Fruit fly (Drosophila melanogaster): ENCODE results near the gene CG45012.

DNA sequence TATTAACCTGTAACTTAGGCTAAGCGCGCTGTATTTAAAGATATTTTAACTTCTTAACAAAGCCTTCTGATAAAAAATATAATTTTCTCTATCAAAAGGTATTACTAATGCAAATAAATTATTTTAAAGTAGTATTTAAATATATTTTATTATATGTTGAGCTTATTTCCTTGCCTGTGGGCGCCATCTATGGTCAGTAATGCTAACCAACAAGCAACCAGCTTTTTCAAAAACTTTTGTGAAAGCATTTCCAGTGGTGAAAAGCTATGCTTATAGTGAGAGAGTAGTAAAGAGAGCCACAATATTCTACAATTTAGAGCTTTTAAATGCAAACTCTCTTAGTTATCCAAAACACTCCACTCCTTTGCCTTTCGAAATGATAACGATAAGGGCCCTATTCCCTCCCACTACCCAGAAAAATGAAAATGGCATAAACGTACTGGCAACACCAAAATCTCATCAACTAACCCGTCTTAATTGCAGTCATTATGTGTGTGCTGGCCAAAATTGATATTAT, 44.5 kb downstream of the CG45012 start:
- TF ChIP-seq Pif1A (GFP tag; optimal IDR thresholded peaks at IDR 0.05) = no peak
- no peak for TF ChIP-seq gl (tag; optimal IDR thresholded peaks at IDR 0.05)
- no peak for TF ChIP-seq CG32121 (GFP tag; IDR thresholded peaks at IDR 0.05)
- TF ChIP-seq CG9948 (tag; optimal IDR thresholded peaks at IDR 0.05) = no peak
- TF ChIP-seq CG4496 (GFP tag; IDR thresholded peaks at IDR 0.05) = no peak
- TF ChIP-seq Ets98B (GFP tag; IDR thresholded peaks at IDR 0.05) = no peak
- no peak for TF ChIP-seq rn (GFP tag; IDR thresholded peaks at IDR 0.05)
- no peak for TF ChIP-seq CG8301 (tag; optimal IDR thresholded peaks at IDR 0.05)
